Fruit fly (Drosophila melanogaster) whole organism, embryonic: ENCODE measurements around the gene Atg6.

Experiments used
- B-H1 ChIP-seq: fragments of 200-800 bp; sonication (Bioruptor generic); IDR thresholded peaks from 3 replicates; pipeline ENCODE4 v1.3.6; 2022; ENCODE audit warnings: missing biosample characterization, missing genetic modification characterization
- Bteb2 ChIP-seq: fragments of 200-800 bp; sonication (Bioruptor generic); optimal IDR thresholded peaks from 2 replicates; lab custom pipeline; 2016; ENCODE audit warnings: missing biosample characterization, missing genetic modification characterization
- CG11247 ChIP-seq: fragments of 200-800 bp; sonication (Bioruptor generic); IDR thresholded peaks from 2 replicates; pipeline ENCODE4 v1.3.6; 2022; ENCODE audit warnings: missing biosample characterization, missing genetic modification characterization
- CG13894 ChIP-seq: fragments of 200-800 bp; sonication (Bioruptor generic); optimal IDR thresholded peaks from 3 replicates; lab custom pipeline; 2018; ENCODE audit warnings: missing biosample characterization, mild to moderate bottlenecking, missing genetic modification characterization, moderate library complexity
- CG14050 ChIP-seq: fragments of 200-800 bp; sonication (Bioruptor generic); IDR thresholded peaks from 3 replicates; pipeline ENCODE4 v1.3.6; 2022; ENCODE audit warnings: missing biosample characterization, missing genetic modification characterization
- CG15011 ChIP-seq: fragments of 200-800 bp; sonication (Bioruptor generic); optimal IDR thresholded peaks from 3 replicates; lab custom pipeline; 2018; ENCODE audit warnings: missing biosample characterization, mild to moderate bottlenecking, missing genetic modification characterization
- CG15269 ChIP-seq: fragments of 200-800 bp; sonication (Bioruptor generic); optimal IDR thresholded peaks from 2 replicates; lab custom pipeline; 2018; ENCODE audit warnings: missing biosample characterization, mild to moderate bottlenecking, missing genetic modification characterization, moderate library complexity
- CG17912 ChIP-seq: fragments of 200-800 bp; sonication (Bioruptor generic); optimal IDR thresholded peaks from 2 replicates; lab custom pipeline; 2018; ENCODE audit warnings: missing biosample characterization, mild to moderate bottlenecking, missing genetic modification characterization
- CG18011 ChIP-seq: fragments of 200-800 bp; sonication (Bioruptor generic); optimal IDR thresholded peaks from 2 replicates; lab custom pipeline; 2017; ENCODE audit warnings: missing biosample characterization, missing genetic modification characterization, mild to moderate bottlenecking, moderate library complexity, missing genotype
- CG18599 ChIP-seq: fragments of 200-800 bp; sonication (Bioruptor generic); optimal IDR thresholded peaks from 3 replicates; lab custom pipeline; 2017; ENCODE audit warnings: missing biosample characterization, missing genetic modification characterization, mild to moderate bottlenecking, moderate library complexity, missing genetic modification reagents
- CG2129 ChIP-seq: fragments of 200-800 bp; sonication (Bioruptor generic); IDR thresholded peaks from 2 replicates; pipeline ENCODE4 v1.3.6; 2022; ENCODE audit warnings: missing biosample characterization, missing genetic modification characterization; ENCODE audit not compliant: partially characterized antibody
- CG31224 ChIP-seq: fragments of 200-800 bp; sonication (Bioruptor generic); IDR thresholded peaks from 2 replicates; pipeline ENCODE4 v1.3.6; 2022; ENCODE audit warnings: missing biosample characterization, missing genetic modification characterization
- CG32767 ChIP-seq: fragments of 200-800 bp; sonication (Bioruptor generic); IDR thresholded peaks from 2 replicates; pipeline ENCODE4 v1.3.6; 2022; ENCODE audit warnings: missing biosample characterization, missing genetic modification characterization
- CG3726 ChIP-seq: fragments of 200-800 bp; sonication (Bioruptor generic); IDR thresholded peaks from 3 replicates; pipeline ENCODE4, ENCODE4 v1.3.6; 2022; ENCODE audit warnings: missing biosample characterization, missing genetic modification characterization
- CG7271 ChIP-seq: fragments of 200-800 bp; sonication (Bioruptor generic); optimal IDR thresholded peaks from 2 replicates; lab custom pipeline; 2018; ENCODE audit warnings: missing biosample characterization, mild to moderate bottlenecking, missing genetic modification characterization, moderate library complexity
- CG8359 ChIP-seq: fragments of 200-800 bp; sonication (Bioruptor generic); optimal IDR thresholded peaks from 2 replicates; lab custom pipeline; 2017; ENCODE audit warnings: missing biosample characterization, mild to moderate bottlenecking, missing genetic modification characterization, borderline replicate concordance
- CG8944 ChIP-seq: fragments of 200-800 bp; sonication (Bioruptor generic); optimal IDR thresholded peaks from 3 replicates; lab custom pipeline; 2016; ENCODE audit warnings: missing biosample characterization, missing genetic modification characterization
- CkIIα-i1 ChIP-seq: fragments of 200-800 bp; sonication (Bioruptor generic); IDR thresholded peaks from 2 replicates; pipeline ENCODE4 v1.3.6; 2022; ENCODE audit warnings: missing biosample characterization, missing genetic modification characterization
- CrebB ChIP-seq: fragments of 200-800 bp; sonication (Bioruptor generic); optimal IDR thresholded peaks from 3 replicates; lab custom pipeline; 2018; ENCODE audit warnings: missing biosample characterization, mild to moderate bottlenecking, missing genetic modification characterization
- D19B ChIP-seq: fragments of 200-800 bp; sonication (Bioruptor generic); optimal IDR thresholded peaks from 2 replicates; lab custom pipeline; 2017; ENCODE audit warnings: missing biosample characterization, mild to moderate bottlenecking, missing genetic modification characterization
- GATAe ChIP-seq: fragments of 200-800 bp; sonication (Bioruptor generic); conservative IDR thresholded peaks from 2 replicates; pipeline ENCODE4 v1.3.6; 2022; ENCODE audit warnings: missing biosample characterization, missing genetic modification characterization
- Jarid2 ChIP-seq: fragments of 200-800 bp; sonication (Bioruptor generic); optimal IDR thresholded peaks from 3 replicates; lab custom pipeline; 2017; ENCODE audit warnings: mild to moderate bottlenecking, missing biosample characterization, missing genetic modification reagents, missing genetic modification characterization
- Med ChIP-seq: fragments of 200-800 bp; sonication (Bioruptor generic); peaks from one replicate; lab custom pipeline; 2016; ENCODE audit warnings: missing biosample characterization, missing genetic modification characterization, mild to moderate bottlenecking, inconsistent platforms, moderate library complexity
- Nf-YA ChIP-seq: fragments of 200-800 bp; sonication (Bioruptor generic); IDR thresholded peaks from 2 replicates; pipeline ENCODE4 v1.3.6; 2022; ENCODE audit warnings: missing biosample characterization, missing genetic modification characterization
- Poxn ChIP-seq: fragments of 200-800 bp; sonication (Bioruptor generic); IDR thresholded peaks from 2 replicates; pipeline ENCODE4 v1.3.6; 2022; ENCODE audit warnings: missing biosample characterization, missing genetic modification characterization
- Ptx1 ChIP-seq: fragments of 200-800 bp; sonication (Bioruptor generic); IDR thresholded peaks from 2 replicates; pipeline ENCODE4 v1.3.6; 2022; ENCODE audit warnings: missing biosample characterization, missing genetic modification characterization
- Usf ChIP-seq: fragments of 200-800 bp; sonication (Bioruptor generic); optimal IDR thresholded peaks from 2 replicates; lab custom pipeline; 2017; ENCODE audit warnings: missing genotype, missing biosample characterization, missing genetic modification characterization
- Xbp1 ChIP-seq: fragments of 200-800 bp; sonication (Bioruptor generic); optimal IDR thresholded peaks from 3 replicates; lab custom pipeline; 2016; ENCODE audit warnings: missing biosample characterization, mild to moderate bottlenecking, missing genetic modification characterization
- al ChIP-seq: fragments of 200-800 bp; sonication (Bioruptor generic); IDR thresholded peaks from 2 replicates; pipeline ENCODE4 v1.3.6; 2022; ENCODE audit warnings: missing biosample characterization, missing genetic modification characterization
- ara ChIP-seq: fragments of 200-800 bp; sonication (Bioruptor generic); IDR thresholded peaks from 2 replicates; pipeline ENCODE4 v1.3.6; 2022; ENCODE audit warnings: missing biosample characterization, missing genetic modification characterization
- btn ChIP-seq: fragments of 200-800 bp; sonication (Bioruptor generic); optimal IDR thresholded peaks from 2 replicates; lab custom pipeline; 2016; ENCODE audit warnings: missing biosample characterization, missing genetic modification characterization
- cad ChIP-seq: fragments of >200 bp; optimal IDR thresholded peaks from 2 replicates; lab custom pipeline; 2017; ENCODE audit warnings: missing biosample characterization, missing genetic modification characterization
- chn ChIP-seq: fragments of 200-800 bp; sonication (Bioruptor generic); optimal IDR thresholded peaks from 2 replicates; lab custom pipeline; 2016; ENCODE audit warnings: missing biosample characterization, missing genetic modification characterization
- disco-r ChIP-seq: fragments of 200-800 bp; sonication (Bioruptor generic); optimal IDR thresholded peaks from 2 replicates; lab custom pipeline; 2016; ENCODE audit warnings: missing biosample characterization, missing genetic modification characterization
- dpn ChIP-seq, 2 experiments: fragments of 200-800 bp; sonication (Bioruptor generic); optimal IDR thresholded peaks; 3 replicates each; lab custom pipeline; 2016; ENCODE audit warnings: missing biosample characterization in 2 of 2, missing genetic modification characterization in 2 of 2
- esg ChIP-seq: fragments of 200-800 bp; sonication (Bioruptor generic); conservative IDR thresholded peaks from 2 replicates; pipeline ENCODE4 v1.3.6; 2022; ENCODE audit warnings: missing biosample characterization, missing genetic modification characterization
- gsb ChIP-seq: fragments of 200-800 bp; sonication (Bioruptor generic); IDR thresholded peaks from 2 replicates; pipeline ENCODE4 v1.3.6; 2022; ENCODE audit warnings: missing biosample characterization, missing genetic modification characterization
- her ChIP-seq: fragments of 200-800 bp; sonication (Bioruptor generic); optimal IDR thresholded peaks from 2 replicates; lab custom pipeline; 2016; ENCODE audit warnings: missing biosample characterization, missing genetic modification characterization
- hth ChIP-seq: fragments of >200 bp; optimal IDR thresholded peaks from 2 replicates; lab custom pipeline; 2017; ENCODE audit warnings: inconsistent platforms
- insv ChIP-seq, 2 experiments: fragments of 200-800 bp; sonication (Bioruptor generic); optimal IDR thresholded peaks; 3 replicates each; lab custom pipeline; 2016 to 2018; ENCODE audit warnings: missing biosample characterization in 2 of 2, missing genetic modification characterization in 2 of 2
- odd ChIP-seq: fragments of 200-800 bp; sonication (Bioruptor generic); optimal IDR thresholded peaks from 2 replicates; lab custom pipeline; 2017; ENCODE audit warnings: missing biosample characterization, mild to moderate bottlenecking, missing genetic modification characterization
- otp ChIP-seq: fragments of 200-800 bp; sonication (Bioruptor generic); IDR thresholded peaks from 3 replicates; pipeline ENCODE4, ENCODE4 v1.3.6; 2022; ENCODE audit warnings: missing biosample characterization, missing genetic modification characterization
- pnt ChIP-seq: fragments of 200-800 bp; sonication (Bioruptor generic); optimal IDR thresholded peaks from 3 replicates; lab custom pipeline; 2016; ENCODE audit warnings: missing biosample characterization, missing genetic modification characterization
- prd ChIP-seq, 3 experiments: fragments of >200 bp in 2 of 3; fragments of 200-800 bp in 1 of 3; sonication (Bioruptor generic) in 1 of 3; optimal IDR thresholded peaks in 2 of 3; IDR thresholded peaks in 1 of 3; 2 replicates in 2 of 3; 3 replicates in 1 of 3; pipeline versions ENCODE4 v1.3.6 to Lab custom; 2017 to 2022; ENCODE audit warnings: missing biosample characterization in 1 of 3, missing genetic modification characterization in 1 of 3
- pros ChIP-seq: fragments of 200-800 bp; sonication (Bioruptor generic); optimal IDR thresholded peaks from 3 replicates; lab custom pipeline; 2019; ENCODE audit warnings: missing biosample characterization, mild to moderate bottlenecking, missing genetic modification characterization, moderate library complexity
- pzg ChIP-seq: fragments of 200-800 bp; sonication (Bioruptor generic); optimal IDR thresholded peaks from 3 replicates; lab custom pipeline; 2018; ENCODE audit warnings: missing biosample characterization, mild to moderate bottlenecking, missing genetic modification characterization, moderate library complexity
- run ChIP-seq: fragments of 200-800 bp; sonication (Bioruptor generic); optimal IDR thresholded peaks from 3 replicates; lab custom pipeline; 2018; ENCODE audit warnings: missing biosample characterization, mild to moderate bottlenecking, missing genetic modification characterization
- sens ChIP-seq: fragments of 200-800 bp; sonication (Bioruptor generic); peaks from one replicate; lab custom pipeline; 2016; ENCODE audit warnings: missing biosample characterization, missing genetic modification characterization
- tin ChIP-seq: fragments of 200-800 bp; sonication (Bioruptor generic); optimal IDR thresholded peaks from 3 replicates; lab custom pipeline; 2016; ENCODE audit warnings: missing biosample characterization, missing genetic modification characterization
- toy ChIP-seq: fragments of 200-800 bp; sonication (Bioruptor generic); IDR thresholded peaks from 2 replicates; pipeline ENCODE4 v1.3.6; 2022; ENCODE audit warnings: missing biosample characterization, missing genetic modification characterization
- trem ChIP-seq: fragments of 200-800 bp; optimal IDR thresholded peaks from 3 replicates; lab custom pipeline; 2019; ENCODE audit warnings: missing biosample characterization, mild to moderate bottlenecking, missing genetic modification characterization, moderate library complexity
- usp ChIP-seq: fragments of >200 bp; optimal IDR thresholded peaks from 2 replicates; lab custom pipeline; 2017; ENCODE audit warnings: missing biosample characterization, missing genetic modification characterization
- yki ChIP-seq: fragments of >200 bp; optimal IDR thresholded peaks from 3 replicates; lab custom pipeline; 2018

The Atg6 gene

dm6 chr3R:24054227-24054626, 3.6 kb upstream of the Atg6 start, which contains the start of gene CG6000 (continued):
- TF ChIP-seq CG13894 (tag; lab: Kevin White, UChicago) (no peak), CrebB (tag; lab: Kevin White, UChicago) (no peak), ara (GFP tag; lab: Robert Waterston, UW) (no peak), Med (no peak), Xbp1 (GFP tag; lab: Kevin White, UChicago) (no peak), CG3726 (GFP tag; lab: Robert Waterston, UW) (no peak), CG8944 (no peak), chn (GFP tag; lab: Kevin White, UChicago) (no peak), CkIIα-i1 (GFP tag; lab: Robert Waterston, UW) (no peak), toy (no peak), Usf (GFP tag; lab: Kevin White, UChicago) (no peak), CG17912 (GFP tag; lab: Kevin White, UChicago) (no peak), Jarid2 (GFP tag; lab: Kevin White, UChicago) (no peak), esg (GFP tag; lab: Robert Waterston, UW) (no peak), D19B (no peak), her (no peak), CG18599 (no peak), usp (GFP tag; lab: Kevin White, UChicago) (no peak), trem (tag; lab: Kevin White, UChicago) (peak; percentile 31), sens (GFP tag; lab: Kevin White, UChicago) (peak; percentile 73), GATAe (GFP tag; lab: Robert Waterston, UW) (no peak), dpn (GFP tag; optimal IDR thresholded peaks at IDR 0.05; lab: Kevin White, UChicago) (no peak), CG32767 (GFP tag; lab: Robert Waterston, UW) (no peak), insv (GFP tag; optimal IDR thresholded peaks at IDR 0.05; lab: Kevin White, UChicago) (no peak), cad (GFP tag; lab: Kevin White, UChicago) (no peak), CG8359 (no peak), pnt (GFP tag; lab: Kevin White, UChicago) (no peak), btn (GFP tag; lab: Kevin White, UChicago) (no peak), otp (GFP tag; lab: Robert Waterston, UW) (no peak), CG14050 (GFP tag; lab: Robert Waterston, UW) (no peak), hth (lab: Kevin White, UChicago) (no peak), B-H1 (no peak), Bteb2 (GFP tag; lab: Kevin White, UChicago) (no peak), run (tag; lab: Kevin White, UChicago) (no peak), CG31224 (GFP tag; lab: Robert Waterston, UW) (no peak), CG2129 (GFP tag; lab: Robert Waterston, UW) (no peak), Poxn (GFP tag; lab: Robert Waterston, UW) (no peak), CG15011 (GFP tag; lab: Kevin White, UChicago) (no peak), tin (GFP tag; lab: Kevin White, UChicago) (no peak), pzg (GFP tag; lab: Kevin White, UChicago) (peak; percentile 33), CG15269 (tag; lab: Kevin White, UChicago) (no peak), CG11247 (no peak), pros (GFP tag; lab: Kevin White, UChicago) (no peak), prd (optimal IDR thresholded peaks at IDR 0.05; lab: Kevin White, UChicago) (no peak), prd (GFP tag; IDR thresholded peaks at IDR 0.05; lab: Robert Waterston, UW) (no peak), odd (no peak), CG7271 (no peak), al (GFP tag; lab: Robert Waterston, UW) (no peak), Ptx1 (GFP tag; lab: Robert Waterston, UW) (no peak), CG18011 (GFP tag; lab: Kevin White, UChicago) (no peak), gsb (GFP tag; lab: Robert Waterston, UW) (no peak), Nf-YA (GFP tag; lab: Robert Waterston, UW) (no peak), disco-r (GFP tag; lab: Kevin White, UChicago) (no peak), yki (no peak)
